Worm (Caenorhabditis elegans): ENCODE measurements around the gene B0280.17.

Gene B0280.17

DNA sequence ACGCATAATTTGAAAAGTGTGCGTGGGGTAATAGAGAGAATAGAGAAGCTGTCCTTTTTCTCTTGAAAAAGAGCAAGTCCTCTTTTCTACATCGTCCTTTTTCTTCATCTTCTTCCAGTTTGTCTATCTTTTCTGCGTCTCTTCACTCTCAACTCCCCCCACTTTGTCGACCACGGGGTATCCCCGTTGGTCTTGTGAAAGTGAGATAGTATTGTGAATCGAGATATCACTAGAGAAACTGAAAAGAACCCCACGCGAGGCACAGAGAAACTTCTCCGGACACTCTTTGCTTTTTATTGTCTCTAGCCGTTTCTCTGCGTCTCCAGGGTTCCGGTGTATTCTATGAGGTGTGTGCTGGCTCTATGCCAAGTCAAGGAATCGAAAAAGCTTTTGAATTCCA lies 19.7 kb upstream of the B0280.17 start (continued):
- TF ChIP-seq F10B5.3 (tag; optimal IDR thresholded peaks at IDR 0.05) (no peak), nhr-11 (tag; optimal IDR thresholded peaks at IDR 0.05) (peak; percentile 81), mep-1 (tag; optimal IDR thresholded peaks at IDR 0.05) (peak; percentile 94), ceh-32 (tag; optimal IDR thresholded peaks at IDR 0.05; ENCODE audit: poor library complexity) (peak; percentile 43), Y5F2A.4 (GFP tag; optimal IDR thresholded peaks at IDR 0.05) (peak; percentile 26), dmd-8 (GFP tag; IDR thresholded peaks at IDR 0.05) (no peak), ceh-28 (tag; optimal IDR thresholded peaks at IDR 0.05) (peak; percentile 27), daf-8 (GFP tag; IDR thresholded peaks at IDR 0.05) (no peak), nhr-76 (tag; optimal IDR thresholded peaks at IDR 0.05) (peak; percentile 54), tra-1 (GFP tag; IDR thresholded peaks at IDR 0.05) (peak; percentile 63), ceh-20 (GFP tag; IDR thresholded peaks at IDR 0.05) (peak; percentile 86), ZK546.5 (tag; optimal IDR thresholded peaks at IDR 0.05) (no peak), D1046.2 (GFP tag; IDR thresholded peaks at IDR 0.05) (no peak), ceh-44 (GFP tag; IDR thresholded peaks at IDR 0.05) (no peak), madf-9 (GFP tag; conservative IDR thresholded peaks at IDR 0.05) (peak; percentile 50; the same call in 1 of the 2 replicates), R02D3.7 (tag; optimal IDR thresholded peaks at IDR 0.05) (no peak), php-3 (GFP tag; IDR thresholded peaks at IDR 0.05) (peak; percentile 82), set-16 (GFP tag; IDR thresholded peaks at IDR 0.05) (peak; percentile 67), hlh-11 (tag; optimal IDR thresholded peaks at IDR 0.05) (peak; percentile 97), F26F4.8 (GFP tag; conservative IDR thresholded peaks at IDR 0.05) (no peak), T20F7.1 (GFP tag; optimal IDR thresholded peaks at IDR 0.05) (peak; percentile 77), arid-1 (GFP tag; conservative IDR thresholded peaks at IDR 0.05) (peak; percentile 60), F44E2.7 (GFP tag; IDR thresholded peaks at IDR 0.05) (no peak), lin-13 (GFP tag; optimal IDR thresholded peaks at IDR 0.05) (no peak), fkh-10 (GFP tag; optimal IDR thresholded peaks at IDR 0.05) (peak; percentile 96), nhr-77 (tag; optimal IDR thresholded peaks at IDR 0.05) (peak; percentile 34), dpl-1 (GFP tag; optimal IDR thresholded peaks at IDR 0.05) (peak; percentile 74), aha-1 (tag) (peak; percentile 93), zfp-3 (GFP tag; conservative IDR thresholded peaks at IDR 0.05) (0 out of 2 replicates have a peak, but pooled peaks have one; percentile 46), nhr-102 (tag; optimal IDR thresholded peaks at IDR 0.05) (peak; percentile 82), nhr-25 (tag; optimal IDR thresholded peaks at IDR 0.05; ENCODE audit: borderline replicate concordance, insufficient read depth) (peak; percentile 83), madf-5 (GFP tag; IDR thresholded peaks at IDR 0.05) (no peak), ztf-11 (tag; optimal IDR thresholded peaks at IDR 0.05) (no peak), nhr-111 (GFP tag; optimal IDR thresholded peaks at IDR 0.05) (no peak), egl-27 (tag; optimal IDR thresholded peaks at IDR 0.05) (no peak), zfp-2 (tag; optimal IDR thresholded peaks at IDR 0.05) (peak; percentile 54), lin-1 (GFP tag; IDR thresholded peaks at IDR 0.05) (peak; percentile 95), lir-3 (tag; optimal IDR thresholded peaks at IDR 0.05) (peak; percentile 40), nhr-41 (GFP tag; IDR thresholded peaks at IDR 0.05) (no peak), snpc-1.2 (GFP tag; IDR thresholded peaks at IDR 0.05) (no peak), hif-1 (tag; optimal IDR thresholded peaks at IDR 0.05) (peak; percentile 23 to 82), nhr-42 (GFP tag; IDR thresholded peaks at IDR 0.05) (peak; percentile 70; the same call in 1 of the 2 replicates), lin-39 (tag; optimal IDR thresholded peaks at IDR 0.05) (no peak), hmg-1.1 (GFP tag; IDR thresholded peaks at IDR 0.05) (peak; percentile 95), daf-16 (GFP tag; optimal IDR thresholded peaks at IDR 0.05) (peak; percentile 52 to 75), daf-16 (tag; optimal IDR thresholded peaks at IDR 0.05) (peak; percentile 82), daf-19 (GFP tag; conservative IDR thresholded peaks at IDR 0.05) (no peak), pha-4 (GFP tag; IDR thresholded peaks at IDR 0.05) (peak; percentile 78), pha-4 (tag; optimal IDR thresholded peaks at IDR 0.05) (peak; percentile 96), unc-62 (GFP tag; optimal IDR thresholded peaks at IDR 0.05 in 1 of 2) (peak in 1 of 2 experiments; percentile 96), unc-62 (tag; optimal IDR thresholded peaks at IDR 0.05) (no peak), saeg-2 (GFP tag; IDR thresholded peaks at IDR 0.05) (peak; percentile 83)
